Worm (Caenorhabditis elegans) whole organism, L4 larva: ENCODE results near the gene lys-2.

Experiments used
- nhr-28 ChIP-seq: fragments of 150-350 bp; optimal IDR thresholded peaks from 2 replicates; lab custom pipeline; 2014; ENCODE audit warnings: missing biosample characterization, missing genetic modification characterization
- nhr-6 ChIP-seq: fragments of 150-350 bp; optimal IDR thresholded peaks from 2 replicates; lab custom pipeline; 2014; ENCODE audit warnings: missing biosample characterization, missing genetic modification characterization
- unc-62 ChIP-seq, 3 experiments: fragments of 150-350 bp in 1 of 3; sonication (generic microtip); optimal IDR thresholded peaks in 2 of 3; peaks in 1 of 3; 1 replicate in 1 of 3; 2 replicates in 2 of 3; lab custom pipeline; 2014 to 2017; ENCODE audit warnings: missing biosample characterization in 3 of 3, missing genetic modification characterization in 3 of 3, missing genetic modification reagents in 3 of 3, missing genotype in 1 of 3

DNA sequence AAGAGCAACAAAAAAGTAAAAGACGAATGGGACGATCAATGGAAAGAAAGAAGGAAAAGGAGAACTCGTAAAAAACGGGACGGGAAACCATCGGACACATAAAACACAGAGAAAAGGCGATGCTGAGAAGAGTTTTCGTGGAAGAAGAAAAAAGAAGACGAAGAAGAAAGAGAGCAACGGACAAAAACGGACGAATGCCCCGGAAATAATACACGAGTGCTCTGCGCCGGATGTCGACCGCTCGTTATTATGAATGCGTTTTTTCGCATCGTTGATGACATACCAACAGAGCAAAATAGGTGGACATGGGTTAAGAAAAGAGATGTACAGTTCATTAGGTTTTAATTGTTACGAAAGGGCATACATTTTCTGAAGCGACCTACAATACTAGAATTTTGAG lies 5.7 kb downstream of the lys-2 start, which contains the start of gene Y22F5A.11:
- TF ChIP-seq nhr-28 (tag; lab: Kevin White, UChicago) (no peak), nhr-6 (tag; lab: Kevin White, UChicago) (no peak), unc-62 (GFP tag; optimal IDR thresholded peaks at IDR 0.05 in 1 of 2; lab: Kevin White, UChicago) (no peak), unc-62 (tag; optimal IDR thresholded peaks at IDR 0.05; lab: Kevin White, UChicago) (no peak)
